Worm (Caenorhabditis elegans): ENCODE measurements around the gene ceh-10.
A peak's percentile ranks its signal among the peaks of the same experiment; 100 is the strongest.

ceh-10 gene

ce11 chrIII:5785273-5785929, 13.4 kb upstream of the ceh-10 start, which contains the start of gene Y37B11A.3 (continued):
- no peak for TF ChIP-seq attf-4 (tag; optimal IDR thresholded peaks at IDR 0.05)
- TF ChIP-seq aha-1 (tag) = peak; percentile 98
- TF ChIP-seq madf-5 (GFP tag; IDR thresholded peaks at IDR 0.05) = no peak
- peak in 1 of 2 experiments; percentile 45 for TF ChIP-seq hif-1 (tag; optimal IDR thresholded peaks at IDR 0.05)
- no peak for TF ChIP-seq daf-8 (GFP tag; IDR thresholded peaks at IDR 0.05)
- TF ChIP-seq daf-16 (GFP tag; optimal IDR thresholded peaks at IDR 0.05) = no peak
- no peak for TF ChIP-seq daf-16 (tag; optimal IDR thresholded peaks at IDR 0.05)
- no peak for TF ChIP-seq nhr-237 (tag; optimal IDR thresholded peaks at IDR 0.05)
- no peak for TF ChIP-seq ceh-62 (tag; optimal IDR thresholded peaks at IDR 0.05)
- no peak for TF ChIP-seq snpc-4 (tag; optimal IDR thresholded peaks at IDR 0.05)
- no peak for TF ChIP-seq zfp-2 (tag; optimal IDR thresholded peaks at IDR 0.05)
- TF ChIP-seq lin-1 (GFP tag; IDR thresholded peaks at IDR 0.05) = no peak
- no peak for TF ChIP-seq dmd-8 (GFP tag; IDR thresholded peaks at IDR 0.05)
- TF ChIP-seq arid-1 (GFP tag; conservative IDR thresholded peaks at IDR 0.05) = no peak; the same call in 1 of the 2 replicates
- TF ChIP-seq ZK546.5 (tag; optimal IDR thresholded peaks at IDR 0.05) = no peak
- TF ChIP-seq snpc-1.2 (GFP tag; IDR thresholded peaks at IDR 0.05) = no peak
- TF ChIP-seq pqm-1 (tag; optimal IDR thresholded peaks at IDR 0.05) = no peak
- TF ChIP-seq tag-97 (GFP tag; IDR thresholded peaks at IDR 0.05) = no peak
- peak; percentile 42 for TF ChIP-seq spr-1 (tag; optimal IDR thresholded peaks at IDR 0.05)
- peak; percentile 19; the same call in 1 of the 2 replicates for TF ChIP-seq vab-7 (GFP tag; IDR thresholded peaks at IDR 0.05)
- TF ChIP-seq jun-1 (tag; optimal IDR thresholded peaks at IDR 0.05) = peak; percentile 26
- TF ChIP-seq T20F7.1 (GFP tag; optimal IDR thresholded peaks at IDR 0.05) = no peak
- TF ChIP-seq aly-2 (tag; optimal IDR thresholded peaks at IDR 0.05) = no peak
- TF ChIP-seq dpl-1 (GFP tag; optimal IDR thresholded peaks at IDR 0.05) = peak; percentile 75
- TF ChIP-seq T26A8.4 (GFP tag; IDR thresholded peaks at IDR 0.05) = no peak; the same call in none of the 2 replicates
- no peak for TF ChIP-seq nhr-41 (GFP tag; IDR thresholded peaks at IDR 0.05)
- no peak for TF ChIP-seq lin-29 (GFP tag; IDR thresholded peaks at IDR 0.05)
- TF ChIP-seq mep-1 (tag; optimal IDR thresholded peaks at IDR 0.05) = peak; percentile 76
- TF ChIP-seq daf-19 (GFP tag; conservative IDR thresholded peaks at IDR 0.05) = no peak
- TF ChIP-seq nhr-111 (GFP tag; optimal IDR thresholded peaks at IDR 0.05) = no peak
- TF ChIP-seq zfp-3 (GFP tag; conservative IDR thresholded peaks at IDR 0.05) = no peak; the same call in 1 of the 2 replicates
- 0 out of 2 replicates have a peak, but pooled peaks have one; percentile 35 for TF ChIP-seq php-3 (GFP tag; IDR thresholded peaks at IDR 0.05)
- TF ChIP-seq ctbp-1 (GFP tag; IDR thresholded peaks at IDR 0.05) = peak; percentile 51; the same call in 1 of the 2 replicates
- peak; percentile 15 for TF ChIP-seq nhr-28 (tag; optimal IDR thresholded peaks at IDR 0.05)
- TF ChIP-seq tra-1 (GFP tag; IDR thresholded peaks at IDR 0.05) = 0 out of 2 replicates have a peak, but pooled peaks have one; percentile 48
- no peak for TF ChIP-seq spr-3 (GFP tag; optimal IDR thresholded peaks at IDR 0.05)
- TF ChIP-seq hlh-30 (tag; optimal IDR thresholded peaks at IDR 0.05; ENCODE audit: insufficient read depth) = peak; percentile 7
- peak; percentile 18 for TF ChIP-seq nhr-11 (tag; optimal IDR thresholded peaks at IDR 0.05)
- no peak for TF ChIP-seq ZK337.2 (GFP tag; IDR thresholded peaks at IDR 0.05)
- TF ChIP-seq nhr-102 (tag; optimal IDR thresholded peaks at IDR 0.05) = peak; percentile 67
- no peak for TF ChIP-seq zip-2 (tag; optimal IDR thresholded peaks at IDR 0.05)
- peak; percentile 61 for TF ChIP-seq hlh-11 (tag; optimal IDR thresholded peaks at IDR 0.05)
- no peak for TF ChIP-seq nhr-42 (GFP tag; IDR thresholded peaks at IDR 0.05)
- no peak for TF ChIP-seq ceh-44 (GFP tag; IDR thresholded peaks at IDR 0.05)
- no peak for TF ChIP-seq lin-39 (tag; optimal IDR thresholded peaks at IDR 0.05)
- no peak for TF ChIP-seq F44E2.7 (GFP tag; IDR thresholded peaks at IDR 0.05)
- TF ChIP-seq unc-130 (GFP tag; optimal IDR thresholded peaks at IDR 0.05) = no peak
- TF ChIP-seq nhr-6 (tag; optimal IDR thresholded peaks at IDR 0.05) = no peak
- TF ChIP-seq lir-3 (tag; optimal IDR thresholded peaks at IDR 0.05) = no peak
- TF ChIP-seq egl-27 (tag; optimal IDR thresholded peaks at IDR 0.05) = no peak
- no peak for TF ChIP-seq skn-1 (tag; optimal IDR thresholded peaks at IDR 0.05)
- no peak for TF ChIP-seq ceh-82 (tag; optimal IDR thresholded peaks at IDR 0.05)
